Worm (Caenorhabditis elegans): ENCODE measurements around the gene glrx-22.

DNA sequence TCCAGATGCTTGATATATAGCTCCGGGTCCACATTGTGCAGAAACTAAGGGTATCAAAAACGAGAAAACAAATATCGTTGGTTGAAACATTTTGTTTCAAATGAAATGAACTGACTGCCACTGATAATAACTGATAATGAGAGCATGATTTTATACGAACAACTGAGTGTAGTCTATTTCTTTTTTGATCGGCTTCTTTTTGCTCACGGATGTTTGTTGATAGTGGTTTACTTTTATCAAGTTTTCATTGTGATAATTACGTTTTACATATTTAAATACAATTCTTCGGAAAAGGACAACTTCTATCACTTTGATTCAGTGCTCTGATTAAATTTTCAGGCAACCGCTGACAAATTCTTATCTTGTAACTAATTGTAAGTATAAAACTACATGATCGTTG, 37.3 kb downstream of the glrx-22 start, which contains the start of gene clec-51:
- TF ChIP-seq snpc-4 (tag; optimal IDR thresholded peaks at IDR 0.05): no peak
- no peak for TF ChIP-seq nhr-12 (tag; optimal IDR thresholded peaks at IDR 0.05)
- TF ChIP-seq pha-4 (tag; optimal IDR thresholded peaks at IDR 0.05): no peak
- no peak for TF ChIP-seq elt-3 (tag; optimal IDR thresholded peaks at IDR 0.05)
- no peak for TF ChIP-seq drap-1 (GFP tag; optimal IDR thresholded peaks at IDR 0.05)

Data from whole organism, mixed stage, embryonic.